Worm (Caenorhabditis elegans): Measurements from ENCODE around the gene srbc-32.
A peak's percentile ranks its signal among the peaks of the same experiment; 100 is the strongest.

Gene srbc-32

ce11 chrV:3445090-3445832 is 41.5 kb downstream of the srbc-32 start:
- TF ChIP-seq unc-62 (GFP tag; optimal IDR thresholded peaks at IDR 0.05 in 1 of 2) (peak in 1 of 2 experiments; percentile 83), unc-62 (tag; optimal IDR thresholded peaks at IDR 0.05) (no peak), fkh-10 (GFP tag; optimal IDR thresholded peaks at IDR 0.05) (no peak), vab-7 (GFP tag; IDR thresholded peaks at IDR 0.05) (no peak)

- TF ChIP-seq zip-2 (tag; optimal IDR thresholded peaks at IDR 0.05) (no peak), ceh-20 (GFP tag; IDR thresholded peaks at IDR 0.05) (no peak), cey-2 (tag; optimal IDR thresholded peaks at IDR 0.05; ENCODE audit: borderline replicate concordance, insufficient read depth) (no peak), Y105C5A.15 (GFP tag; IDR thresholded peaks at IDR 0.05) (no peak), sdz-12 (GFP tag; optimal IDR thresholded peaks at IDR 0.05) (no peak), nhr-76 (tag; optimal IDR thresholded peaks at IDR 0.05) (no peak), nhr-41 (GFP tag; IDR thresholded peaks at IDR 0.05) (no peak), hif-1 (tag; optimal IDR thresholded peaks at IDR 0.05) (no peak)
Measured at ce11 chrV:3444777-3445089, 42.0 kb downstream of the srbc-32 start, which contains the start of gene cfz-2. TSS of gene cfz-2 (minus strand) at chrV:3444877.

ce11 chrV:3442609-3443008 is 44.1 kb downstream of the srbc-32 start:
- TF ChIP-seq dmd-6 (GFP tag; IDR thresholded peaks at IDR 0.05): no peak
- no peak for TF ChIP-seq F44E2.7 (GFP tag; IDR thresholded peaks at IDR 0.05)
- no peak for TF ChIP-seq jun-1 (tag; optimal IDR thresholded peaks at IDR 0.05)
- no peak for TF ChIP-seq zip-11 (GFP tag; IDR thresholded peaks at IDR 0.05)
- peak; percentile 81 for TF ChIP-seq aha-1 (tag)
- no peak for TF ChIP-seq lsy-2 (tag; optimal IDR thresholded peaks at IDR 0.05)
- TF ChIP-seq spr-3 (GFP tag; optimal IDR thresholded peaks at IDR 0.05): no peak
- no peak for TF ChIP-seq fos-1 (tag; optimal IDR thresholded peaks at IDR 0.05)
